Fruit fly (Drosophila melanogaster): Measurements from ENCODE around the gene Cks85A.

DNA sequence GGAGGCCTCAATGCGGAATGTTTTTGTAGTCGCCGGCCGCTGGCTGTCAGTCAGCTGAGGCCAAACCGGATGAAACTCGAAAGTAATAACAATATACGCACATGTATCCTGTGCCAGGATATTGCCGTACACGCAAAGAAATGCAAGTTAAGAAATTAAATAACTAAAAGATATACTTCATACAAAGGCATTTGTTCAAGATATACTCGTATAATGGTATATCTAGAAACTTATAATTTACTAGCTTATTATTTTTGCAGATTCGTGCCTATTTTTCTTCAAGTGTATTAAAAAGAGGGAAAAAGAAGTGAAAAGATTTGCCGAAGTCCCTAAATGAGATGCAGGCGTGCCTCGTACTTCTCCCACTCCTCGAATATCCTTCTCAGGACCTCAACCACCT, 35.0 kb downstream of the Cks85A start:
- TF ChIP-seq fd96Ca (GFP tag; IDR thresholded peaks at IDR 0.05) (no peak), EcR (GFP tag; optimal IDR thresholded peaks at IDR 0.05) (no peak), Pif1B (GFP tag; optimal IDR thresholded peaks at IDR 0.05) (no peak), Snoo (tag; optimal IDR thresholded peaks at IDR 0.05) (no peak), CG34367 (tag; optimal IDR thresholded peaks at IDR 0.05) (no peak), CG14655 (GFP tag; optimal IDR thresholded peaks at IDR 0.05) (no peak), CG13204 (GFP tag; optimal IDR thresholded peaks at IDR 0.05) (no peak), Ets98B (GFP tag; IDR thresholded peaks at IDR 0.05) (no peak), Pif1A (GFP tag; optimal IDR thresholded peaks at IDR 0.05) (no peak), D1 (tag; optimal IDR thresholded peaks at IDR 0.05) (no peak), rn (GFP tag; IDR thresholded peaks at IDR 0.05) (no peak), CG8301 (tag; optimal IDR thresholded peaks at IDR 0.05) (no peak), gl (tag; optimal IDR thresholded peaks at IDR 0.05) (no peak), CG32121 (GFP tag; IDR thresholded peaks at IDR 0.05) (no peak)

Measured in whole organism, pupa.